Worm (Caenorhabditis elegans) whole organism, L3 larva: ENCODE results near the gene nstp-9.

Experiments used
- R02D3.7 ChIP-seq: fragments of 150-350 bp; optimal IDR thresholded peaks from 2 replicates; lab custom pipeline; 2014; ENCODE audit warnings: missing biosample characterization, missing genetic modification characterization
- ZK546.5 ChIP-seq: sonication (generic microtip); optimal IDR thresholded peaks from 2 replicates; lab custom pipeline; 2017; ENCODE audit warnings: missing biosample characterization, missing genetic modification characterization
- aly-2 ChIP-seq: fragments of 150-350 bp; optimal IDR thresholded peaks from 2 replicates; lab custom pipeline; 2014; ENCODE audit warnings: missing biosample characterization, missing genetic modification characterization
- ama-1 ChIP-seq: fragments of 150-350 bp; optimal IDR thresholded peaks from 2 replicates; lab custom pipeline; 2018
- ceh-28 ChIP-seq: fragments of 150-350 bp; optimal IDR thresholded peaks from 2 replicates; lab custom pipeline; 2014; ENCODE audit warnings: missing biosample characterization, missing genetic modification reagents, missing genetic modification characterization
- ceh-82 ChIP-seq: fragments of 150-350 bp; optimal IDR thresholded peaks from 2 replicates; lab custom pipeline; 2014; ENCODE audit warnings: missing biosample characterization, missing genetic modification characterization
- ceh-9 ChIP-seq: sonication (generic microtip); optimal IDR thresholded peaks from 2 replicates; lab custom pipeline; 2018; ENCODE audit warnings: missing biosample characterization, missing genetic modification characterization
- egl-27 ChIP-seq: sonication (generic microtip); optimal IDR thresholded peaks from 4 replicates; lab custom pipeline; 2017; ENCODE audit warnings: missing biosample characterization, missing genetic modification reagents, missing genetic modification characterization
- elt-2 ChIP-seq: sonication (generic microtip); optimal IDR thresholded peaks from 2 replicates; lab custom pipeline; 2016; ENCODE audit warnings: missing genetic modification reagents, mild to moderate bottlenecking, missing genetic modification characterization, missing compliant biosample characterization
- elt-3 ChIP-seq, 3 experiments: fragments of 150-350 bp in 1 of 3; sonication (generic microtip) in 2 of 3; optimal IDR thresholded peaks; 2 replicates in 2 of 3; 4 replicates in 1 of 3; lab custom pipeline; 2014 to 2017; ENCODE audit warnings: missing biosample characterization in 3 of 3, missing genetic modification characterization in 3 of 3
- eor-1 ChIP-seq, 2 experiments: fragments of 150-350 bp; optimal IDR thresholded peaks; 2 replicates each; lab custom pipeline; 2014 to 2018; ENCODE audit warnings: missing biosample characterization in 2 of 2, missing genetic modification characterization in 2 of 2
- hmg-11 ChIP-seq: sonication (generic microtip); optimal IDR thresholded peaks from 2 replicates; lab custom pipeline; 2016; ENCODE audit warnings: missing genetic modification characterization, missing compliant biosample characterization
- jun-1 ChIP-seq: fragments of 150-350 bp; optimal IDR thresholded peaks from 2 replicates; lab custom pipeline; 2014; ENCODE audit warnings: missing biosample characterization, missing genetic modification reagents, missing genetic modification characterization
- lin-15B ChIP-seq: fragments of 150-350 bp; optimal IDR thresholded peaks from 2 replicates; lab custom pipeline; 2014; ENCODE audit warnings: missing biosample characterization, missing genetic modification characterization
- lin-39 ChIP-seq: fragments of 150-350 bp; optimal IDR thresholded peaks from 2 replicates; lab custom pipeline; 2018; ENCODE audit warnings: missing biosample characterization, missing genetic modification reagents, missing genetic modification characterization
- lsy-12 ChIP-seq: sonication (generic microtip); optimal IDR thresholded peaks from 2 replicates; lab custom pipeline; 2016; ENCODE audit warnings: mild to moderate bottlenecking, missing genetic modification characterization, missing compliant biosample characterization
- nfya-1 ChIP-seq: sonication (generic microtip); optimal IDR thresholded peaks from 2 replicates; lab custom pipeline; 2017; ENCODE audit warnings: missing genetic modification characterization, mild to moderate bottlenecking, missing compliant biosample characterization, antibody characterized with exemption, moderate library complexity; ENCODE audit not compliant: insufficient read depth
- nhr-12 ChIP-seq: fragments of 150-350 bp; optimal IDR thresholded peaks from 2 replicates; lab custom pipeline; 2014; ENCODE audit warnings: missing biosample characterization, missing genetic modification characterization
- nhr-23 ChIP-seq: fragments of 150-350 bp; optimal IDR thresholded peaks from 2 replicates; lab custom pipeline; 2014; ENCODE audit warnings: missing biosample characterization, missing genetic modification reagents, missing genetic modification characterization
- nhr-25 ChIP-seq: sonication (generic microtip); optimal IDR thresholded peaks from 2 replicates; lab custom pipeline; 2017; ENCODE audit warnings: missing biosample characterization, missing genetic modification characterization
- nhr-43 ChIP-seq: sonication (generic microtip); optimal IDR thresholded peaks from 2 replicates; lab custom pipeline; 2016; ENCODE audit warnings: mild to moderate bottlenecking, missing genetic modification characterization, missing compliant biosample characterization; ENCODE audit not compliant: poor library complexity, severe bottlenecking
- nhr-76 ChIP-seq: fragments of 150-350 bp; sonication (generic microtip); optimal IDR thresholded peaks from 5 replicates; lab custom pipeline; 2014; ENCODE audit warnings: missing biosample characterization, missing genetic modification characterization
- nhr-77 ChIP-seq: fragments of 150-350 bp; optimal IDR thresholded peaks from 2 replicates; lab custom pipeline; 2014; ENCODE audit warnings: missing biosample characterization, missing genetic modification characterization
- pha-4 ChIP-seq: fragments of 150-350 bp; optimal IDR thresholded peaks from 2 replicates; lab custom pipeline; 2014; ENCODE audit warnings: missing biosample characterization, missing genetic modification reagents, missing genetic modification characterization
- pqm-1 ChIP-seq: fragments of 150-350 bp; optimal IDR thresholded peaks from 2 replicates; lab custom pipeline; 2017; ENCODE audit warnings: missing biosample characterization, missing genetic modification characterization, inconsistent platforms
- skn-1 ChIP-seq: fragments of 150-350 bp; optimal IDR thresholded peaks from 2 replicates; lab custom pipeline; 2014; ENCODE audit warnings: missing biosample characterization, missing genetic modification characterization
- snpc-4 ChIP-seq: fragments of 150-350 bp; optimal IDR thresholded peaks from 2 replicates; lab custom pipeline; 2014; ENCODE audit warnings: missing biosample characterization, missing genetic modification characterization
- tbx-2 ChIP-seq: sonication (generic microtip); optimal IDR thresholded peaks from 2 replicates; lab custom pipeline; 2016; ENCODE audit warnings: mild to moderate bottlenecking, missing genetic modification characterization, missing compliant biosample characterization
- unc-39 ChIP-seq: sonication (generic microtip); optimal IDR thresholded peaks from 4 replicates; lab custom pipeline; 2017; ENCODE audit warnings: missing biosample characterization, missing genetic modification characterization
- ztf-4 ChIP-seq: fragments of 150-350 bp; optimal IDR thresholded peaks from 2 replicates; lab custom pipeline; 2014; ENCODE audit warnings: missing biosample characterization, missing genetic modification characterization

nstp-9 gene

DNA sequence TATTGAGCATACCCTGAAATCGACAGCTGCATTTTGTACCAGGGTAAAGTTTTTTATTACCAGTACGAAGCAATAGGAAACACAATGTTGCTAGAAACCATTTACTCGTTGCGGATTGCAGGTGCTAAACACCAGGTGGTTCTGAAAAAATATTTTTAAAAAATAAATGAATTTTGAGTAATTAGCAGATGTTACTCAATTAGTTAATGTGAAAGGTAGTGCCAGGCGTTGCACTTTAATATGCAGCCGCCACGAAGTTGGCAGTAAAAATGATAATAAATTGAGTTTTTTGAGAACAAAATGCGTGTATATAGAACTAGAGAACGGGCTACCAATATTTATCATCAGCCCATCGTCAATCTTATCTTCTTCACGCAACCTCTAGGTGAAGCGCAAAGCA is at the start of gene nstp-9:
Gene nstp-9 (minus strand): TSS at position 101 of the 400 bp plus-strand sequence.
- TF ChIP-seq pha-4 (no peak), nhr-12 (tag; lab: Kevin White, UChicago) (no peak), elt-2 (tag; lab: Kevin White, UChicago) (no peak)

DNA sequence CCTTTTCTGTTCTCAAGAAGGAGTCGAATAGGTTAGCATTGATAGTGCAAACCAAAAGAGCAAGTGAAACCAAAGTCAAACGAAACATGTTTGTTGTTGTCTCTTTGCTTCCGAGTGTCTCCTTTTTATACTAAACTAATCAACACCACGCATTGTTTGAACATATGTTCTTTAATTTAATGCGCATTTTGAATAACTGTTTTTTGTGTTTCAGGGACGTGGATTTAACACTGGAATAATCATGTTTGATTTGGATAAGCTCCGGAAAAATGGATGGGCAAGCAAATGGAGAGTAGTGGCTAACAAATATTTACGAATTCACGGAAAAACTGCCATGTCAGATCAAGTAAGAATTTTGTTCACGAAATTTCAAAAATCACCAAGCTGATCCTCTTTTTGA is 48.2 kb upstream of the nstp-9 start, which contains the start of gene K09C8.9:
Gene K09C8.9 (minus strand): TSS at position 101 of the 400 bp plus-strand sequence.
- no peak for TF ChIP-seq aly-2 (tag; lab: Kevin White, UChicago)

- TF ChIP-seq eor-1 (tag; optimal IDR thresholded peaks at IDR 0.05; lab: Kevin White, UChicago) (no peak), nhr-77 (tag; lab: Kevin White, UChicago) (no peak), ama-1 (lab: Kevin White, UChicago) (no peak), pha-4 (no peak), R02D3.7 (tag; lab: Kevin White, UChicago) (no peak), lin-15B (tag; lab: Kevin White, UChicago) (no peak), unc-39 (tag; lab: Kevin White, UChicago) (no peak)
Observed at ce11 chrX:10966251-10966650, 46.7 kb upstream of the nstp-9 start, which contains the start of gene lge-1. Gene lge-1 (plus strand): TSS chrX:10966551.

DNA sequence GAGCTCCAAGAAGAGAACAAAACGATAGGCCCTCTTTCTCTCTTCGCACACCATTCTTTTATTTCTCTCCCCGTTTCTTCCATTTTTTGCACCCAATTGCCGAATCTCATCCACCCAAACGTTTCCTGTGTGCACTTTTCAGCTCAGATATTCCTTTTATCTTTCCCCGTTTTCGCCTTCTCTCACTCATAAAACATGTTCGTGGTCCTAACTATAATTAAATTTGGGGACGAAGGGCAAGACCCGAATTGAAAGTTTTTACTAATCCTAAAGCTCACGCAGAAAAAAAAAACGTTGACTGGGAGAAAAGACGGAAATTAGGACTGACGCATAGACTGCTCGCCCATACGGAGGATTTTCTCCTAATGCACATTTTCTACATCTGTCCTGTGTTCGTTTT is 46.0 kb upstream of the nstp-9 start:
- no peak for TF ChIP-seq eor-1 (tag; optimal IDR thresholded peaks at IDR 0.05; lab: Kevin White, UChicago)
- TF ChIP-seq elt-3 (tag; optimal IDR thresholded peaks at IDR 0.05; lab: Kevin White, UChicago): no peak
- no peak for TF ChIP-seq lin-39 (tag; lab: Kevin White, UChicago)
- no peak for TF ChIP-seq lsy-12 (tag; lab: Kevin White, UChicago)
- TF ChIP-seq ztf-4: no peak
- no peak for TF ChIP-seq nhr-77 (tag; lab: Kevin White, UChicago)

DNA sequence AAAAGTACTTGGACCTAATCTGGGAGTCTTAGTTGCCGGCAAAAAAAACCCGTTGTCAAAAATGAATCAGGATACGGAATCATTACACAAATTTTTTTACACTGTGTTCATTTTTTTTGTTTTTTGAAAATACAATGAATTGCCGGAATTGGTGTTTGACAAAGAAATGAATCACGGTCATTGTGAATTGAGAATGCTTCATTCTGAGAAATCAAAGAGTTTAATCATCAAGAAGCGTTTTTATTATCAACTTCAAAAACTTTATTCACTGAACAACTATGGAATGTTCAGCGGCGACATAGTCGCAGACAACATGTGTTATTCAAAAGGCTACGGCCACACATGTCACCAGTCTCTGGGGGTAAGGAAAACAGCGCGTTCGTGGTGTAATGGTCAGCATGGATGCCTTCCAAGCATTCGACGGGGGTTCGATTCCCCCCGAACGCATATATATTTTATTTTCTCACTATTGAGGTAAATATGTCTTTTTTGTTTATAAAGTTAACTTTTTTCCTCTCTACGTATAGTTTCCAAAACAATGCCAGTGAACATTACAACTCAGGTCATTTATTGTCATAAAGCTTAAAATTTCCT is 44.0 kb upstream of the nstp-9 start, which contains the start of gene nas-10:
Gene nas-10 (minus strand): TSS at position 51 of the 594 bp plus-strand sequence.
- peak; percentile 61 for TF ChIP-seq ceh-82
- peak; percentile 88 for TF ChIP-seq nhr-43 (tag; lab: Kevin White, UChicago)
- TF ChIP-seq jun-1 (tag; lab: Kevin White, UChicago): peak; percentile 18
- peak; percentile 65 for TF ChIP-seq lsy-12 (tag; lab: Kevin White, UChicago)
- peak; percentile 17 for TF ChIP-seq hmg-11 (tag; lab: Kevin White, UChicago)
- TF ChIP-seq ceh-9 (tag; lab: Kevin White, UChicago): no peak
- peak; percentile 31 for TF ChIP-seq pqm-1
- no peak for TF ChIP-seq nhr-23 (tag; lab: Kevin White, UChicago)
- TF ChIP-seq snpc-4 (tag; lab: Kevin White, UChicago): no peak
- peak in 1 of 3 experiments; percentile 12 for TF ChIP-seq elt-3 (tag; optimal IDR thresholded peaks at IDR 0.05; lab: Kevin White, UChicago)
- TF ChIP-seq nhr-25 (tag; lab: Kevin White, UChicago): peak; percentile 18
- TF ChIP-seq nfya-1 (tag; lab: Kevin White, UChicago): no peak
- peak; percentile 46 for TF ChIP-seq ztf-4
- no peak for TF ChIP-seq aly-2 (tag; lab: Kevin White, UChicago)
- no peak for TF ChIP-seq ZK546.5 (tag; lab: Kevin White, UChicago)
- TF ChIP-seq lin-39 (tag; lab: Kevin White, UChicago): peak; percentile 53
- TF ChIP-seq elt-2 (tag; lab: Kevin White, UChicago): peak; percentile 51
- no peak for TF ChIP-seq ceh-28
- TF ChIP-seq tbx-2: peak; percentile 63
- peak; percentile 11 for TF ChIP-seq skn-1 (tag; lab: Kevin White, UChicago)

DNA sequence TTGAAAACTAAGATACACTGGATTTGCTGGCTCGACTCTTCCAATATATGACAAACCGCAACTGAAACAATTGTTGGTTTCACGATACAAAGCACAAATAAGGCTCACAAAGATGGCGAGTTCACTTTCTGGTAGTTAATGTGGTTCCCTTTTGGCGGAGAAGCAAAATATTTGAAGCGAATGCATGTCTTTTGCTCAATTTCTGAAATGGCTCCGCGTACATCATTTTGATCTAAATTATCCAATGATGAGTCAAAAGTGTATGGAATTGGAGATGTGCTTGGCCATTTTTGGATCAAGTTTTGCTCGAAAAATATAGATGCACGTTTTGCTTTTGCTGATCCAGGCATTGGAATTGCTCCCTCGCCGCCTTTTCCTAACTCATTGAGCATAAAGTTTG is 42.2 kb upstream of the nstp-9 start:
- TF ChIP-seq egl-27 (tag; lab: Kevin White, UChicago) (no peak), nhr-76 (no peak), nhr-43 (tag; lab: Kevin White, UChicago) (no peak), nhr-23 (tag; lab: Kevin White, UChicago) (no peak), aly-2 (tag; lab: Kevin White, UChicago) (no peak), lin-15B (tag; lab: Kevin White, UChicago) (no peak)
